Worm (Caenorhabditis elegans) whole organism, L1 larva: Measurements from ENCODE around the gene dao-3.

ENCODE experiments used
- blmp-1 ChIP-seq: fragments of 150-350 bp; optimal IDR thresholded peaks from 2 replicates; lab custom pipeline; 2014; ENCODE audit warnings: missing biosample characterization, missing genetic modification characterization
- ces-1 ChIP-seq: fragments of 150-350 bp; optimal IDR thresholded peaks from 2 replicates; lab custom pipeline; 2014; ENCODE audit warnings: missing biosample characterization, missing genetic modification reagents, missing genetic modification characterization
- dsc-1 ChIP-seq: sonication (generic microtip); optimal IDR thresholded peaks from 2 replicates; lab custom pipeline; 2016; ENCODE audit warnings: mild to moderate bottlenecking, missing genetic modification characterization, missing compliant biosample characterization
- egl-27 ChIP-seq, 2 experiments: fragments of 150-350 bp in 1 of 2; sonication (generic microtip); optimal IDR thresholded peaks; 3 replicates each; lab custom pipeline; 2017 to 2018; ENCODE audit warnings: missing biosample characterization in 2 of 2, missing genetic modification characterization in 2 of 2, missing genetic modification reagents in 2 of 2
- elt-3 ChIP-seq, 6 experiments: fragments of 150-350 bp in 1 of 6; sonication (generic microtip); optimal IDR thresholded peaks; 2 replicates each; lab custom pipeline; 2017 to 2018; ENCODE audit warnings: missing biosample characterization in 6 of 6, missing genetic modification characterization in 6 of 6, inconsistent platforms in 1 of 6
- fkh-10 ChIP-seq: sonication (generic microtip); optimal IDR thresholded peaks from 2 replicates; lab custom pipeline; 2017; ENCODE audit warnings: missing biosample characterization, missing genetic modification reagents, missing genetic modification characterization
- nhr-20 ChIP-seq: sonication (generic microtip); optimal IDR thresholded peaks from 2 replicates; lab custom pipeline; 2016; ENCODE audit warnings: mild to moderate bottlenecking, missing genetic modification characterization, missing compliant biosample characterization
- nhr-76 ChIP-seq: sonication (generic microtip); optimal IDR thresholded peaks from 2 replicates; lab custom pipeline; 2017; ENCODE audit warnings: missing biosample characterization, missing genetic modification characterization
- pqm-1 ChIP-seq: sonication (generic microtip); optimal IDR thresholded peaks from 3 replicates; lab custom pipeline; 2017; ENCODE audit warnings: missing biosample characterization, missing genetic modification characterization
- unc-62 ChIP-seq: fragments of 150-350 bp; optimal IDR thresholded peaks from 2 replicates; lab custom pipeline; 2014; ENCODE audit warnings: missing biosample characterization, missing genetic modification reagents, missing genetic modification characterization

DNA sequence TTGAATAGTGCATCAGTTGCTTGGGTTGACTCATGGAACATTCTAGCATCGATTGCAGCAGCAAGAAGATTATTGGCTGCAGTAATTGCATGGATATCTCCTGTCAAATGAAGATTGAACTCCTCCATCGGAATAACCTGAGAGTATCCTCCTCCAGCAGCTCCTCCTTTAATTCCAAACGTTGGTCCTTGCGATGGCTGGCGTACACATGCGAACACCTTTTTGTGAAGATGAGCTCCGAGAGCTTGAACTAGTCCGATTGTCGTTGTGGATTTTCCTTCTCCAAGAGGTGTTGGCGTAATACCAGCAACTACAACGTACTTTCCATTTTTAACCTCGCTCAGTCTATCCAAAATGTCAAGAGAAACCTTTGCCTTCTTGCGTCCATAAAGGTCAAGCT lies 3.6 kb downstream of the dao-3 start:
- TF ChIP-seq nhr-76 (tag; lab: Kevin White, UChicago), result no peak
- TF ChIP-seq elt-3 (tag; optimal IDR thresholded peaks at IDR 0.05; lab: Kevin White, UChicago), result no peak
- no peak for TF ChIP-seq ces-1
- TF ChIP-seq fkh-10 (GFP tag; lab: Kevin White, UChicago), result no peak
- no peak for TF ChIP-seq egl-27 (tag; optimal IDR thresholded peaks at IDR 0.05; lab: Kevin White, UChicago)
- TF ChIP-seq nhr-20 (tag; lab: Kevin White, UChicago), result no peak
- no peak for TF ChIP-seq unc-62 (GFP tag; lab: Kevin White, UChicago)
- no peak for TF ChIP-seq blmp-1 (tag; lab: Kevin White, UChicago)
- TF ChIP-seq dsc-1 (tag; lab: Kevin White, UChicago), result no peak
- TF ChIP-seq pqm-1 (tag; lab: Kevin White, UChicago), result no peak
